Worm (Caenorhabditis elegans) whole organism, mixed stage, embryonic: Measurements from ENCODE around the gene C11G6.2.

Experiments used
- drap-1 ChIP-seq: fragments of 200-800 bp; sonication (Bioruptor generic); optimal IDR thresholded peaks from 3 replicates; lab custom pipeline; 2018; ENCODE audit warnings: mild to moderate bottlenecking, missing genetic modification characterization, missing compliant biosample characterization
- lin-32 ChIP-seq: fragments of 200-800 bp; sonication (Bioruptor generic); optimal IDR thresholded peaks from 2 replicates; lab custom pipeline; 2018; ENCODE audit warnings: mild to moderate bottlenecking, missing genetic modification characterization, missing compliant biosample characterization
- lsy-2 ChIP-seq: fragments of 150-350 bp; optimal IDR thresholded peaks from 2 replicates; lab custom pipeline; 2014; ENCODE audit warnings: missing biosample characterization, missing genetic modification characterization
- mab-5 ChIP-seq: fragments of 150-350 bp; optimal IDR thresholded peaks from 2 replicates; lab custom pipeline; 2014; ENCODE audit warnings: missing biosample characterization, missing genetic modification characterization
- mep-1 ChIP-seq: fragments of 150-350 bp; optimal IDR thresholded peaks from 2 replicates; lab custom pipeline; 2017; ENCODE audit warnings: missing biosample characterization, missing genetic modification reagents, missing genetic modification characterization, inconsistent platforms
- nhr-12 ChIP-seq: fragments of 150-350 bp; optimal IDR thresholded peaks from 2 replicates; lab custom pipeline; 2014; ENCODE audit warnings: missing biosample characterization, missing genetic modification characterization
- nhr-2 ChIP-seq: fragments of 150-350 bp; optimal IDR thresholded peaks from 2 replicates; lab custom pipeline; 2014; ENCODE audit warnings: missing biosample characterization, missing genetic modification characterization
- nhr-76 ChIP-seq: sonication (generic microtip); optimal IDR thresholded peaks from 2 replicates; lab custom pipeline; 2017; ENCODE audit warnings: missing biosample characterization, missing genetic modification characterization
- sptf-1 ChIP-seq: sonication (generic microtip); optimal IDR thresholded peaks from 2 replicates; lab custom pipeline; 2017; ENCODE audit warnings: mild to moderate bottlenecking, missing genetic modification characterization, moderate library complexity, missing compliant biosample characterization
- unc-39 ChIP-seq: fragments of 150-350 bp; optimal IDR thresholded peaks from 2 replicates; lab custom pipeline; 2014; ENCODE audit warnings: missing biosample characterization, missing genetic modification characterization
- zip-8 ChIP-seq: fragments of 150-350 bp; optimal IDR thresholded peaks from 2 replicates; lab custom pipeline; 2014; ENCODE audit warnings: missing biosample characterization, missing genetic modification characterization
- ztf-11 ChIP-seq: fragments of 150-350 bp; optimal IDR thresholded peaks from 2 replicates; lab custom pipeline; 2014; ENCODE audit warnings: missing biosample characterization, missing genetic modification characterization

- TF ChIP-seq mep-1 (no peak), mab-5 (tag; lab: Kevin White, UChicago) (no peak), nhr-76 (tag; lab: Kevin White, UChicago) (no peak), unc-39 (tag; lab: Kevin White, UChicago) (no peak), lin-32 (GFP tag; lab: Kevin White, UChicago) (no peak), drap-1 (GFP tag; lab: Kevin White, UChicago) (no peak), nhr-12 (tag; lab: Kevin White, UChicago) (no peak), zip-8 (no peak), lsy-2 (tag; lab: Kevin White, UChicago) (no peak), nhr-2 (no peak), sptf-1 (tag; lab: Kevin White, UChicago) (no peak), ztf-11 (tag; lab: Kevin White, UChicago) (no peak)
These were observed 22.3 kb upstream of the C11G6.2 start, which contains the start of gene twk-22 for ce11 chrX:16306164-16306563.
